Worm (Caenorhabditis elegans): ENCODE data around the gene C15B12.8.

DNA sequence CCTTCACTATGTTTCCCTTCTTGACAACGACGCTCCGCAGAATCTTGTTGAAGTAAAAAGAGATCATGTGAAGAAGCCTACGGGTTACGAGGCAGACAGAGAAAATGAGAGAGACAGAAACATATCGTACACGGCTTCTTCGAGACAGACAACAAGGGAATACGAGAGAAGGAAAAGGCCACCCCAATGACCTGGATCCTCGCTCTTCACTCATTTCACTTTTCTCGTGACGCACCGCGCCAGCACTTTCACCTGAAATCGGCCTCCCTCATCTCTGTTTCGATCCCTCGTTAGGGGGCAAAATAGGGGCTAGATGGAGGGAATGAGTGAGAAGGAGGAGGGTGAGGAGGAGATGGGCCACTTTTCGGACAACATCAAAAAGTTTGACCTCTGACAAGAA lies 41.2 kb downstream of the C15B12.8 start:
- TF ChIP-seq ztf-29 (GFP tag; IDR thresholded peaks at IDR 0.05): no peak
- TF ChIP-seq flt-1 (GFP tag; IDR thresholded peaks at IDR 0.05): no peak
- TF ChIP-seq cog-1 (tag; optimal IDR thresholded peaks at IDR 0.05): no peak
- TF ChIP-seq med-1 (GFP tag; optimal IDR thresholded peaks at IDR 0.05; ENCODE audit: insufficient read depth): no peak
